Fruit fly (Drosophila melanogaster) whole organism, embryonic: Measurements from ENCODE around the gene Ddc.

Experiments used
- Awh ChIP-seq: fragments of 200-800 bp; sonication (Bioruptor generic); IDR thresholded peaks from 2 replicates; pipeline ENCODE4, ENCODE4 v1.3.6; 2022; ENCODE audit warnings: missing biosample characterization, missing genetic modification characterization
- B-H2 ChIP-seq: fragments of 200-800 bp; sonication (Bioruptor generic); optimal IDR thresholded peaks from 2 replicates; lab custom pipeline; 2018; ENCODE audit warnings: missing biosample characterization, mild to moderate bottlenecking, missing genetic modification characterization
- ERR ChIP-seq: fragments of 200-800 bp; sonication (Bioruptor generic); optimal IDR thresholded peaks from 2 replicates; lab custom pipeline; 2016; ENCODE audit warnings: missing biosample characterization, missing genetic modification characterization
- Elba2 ChIP-seq: fragments of 200-800 bp; sonication (Bioruptor generic); optimal IDR thresholded peaks from 3 replicates; lab custom pipeline; 2016; ENCODE audit warnings: missing biosample characterization, missing genetic modification characterization
- Ets65A ChIP-seq: fragments of 200-800 bp; sonication (Bioruptor generic); peaks from one replicate; lab custom pipeline; 2016; ENCODE audit warnings: missing biosample characterization, missing genetic modification characterization
- H2.0 ChIP-seq: fragments of 200-800 bp; sonication (Bioruptor generic); IDR thresholded peaks from 2 replicates; pipeline ENCODE4 v1.3.6; 2022; ENCODE audit warnings: missing biosample characterization, missing genetic modification characterization
- Xrp1 ChIP-seq: fragments of 200-800 bp; sonication (Bioruptor generic); IDR thresholded peaks from 2 replicates; pipeline ENCODE4 v1.3.6; 2022; ENCODE audit warnings: missing biosample characterization, missing genetic modification characterization
- dm ChIP-seq: fragments of 200-800 bp; sonication (Bioruptor generic); optimal IDR thresholded peaks from 3 replicates; lab custom pipeline; 2016; ENCODE audit warnings: missing biosample characterization, missing genetic modification characterization
- gro ChIP-seq: fragments of 200-800 bp; sonication (Bioruptor generic); optimal IDR thresholded peaks from 2 replicates; lab custom pipeline; 2016; ENCODE audit warnings: missing biosample characterization, missing genetic modification characterization
- hb ChIP-seq: fragments of 200-800 bp; sonication (Bioruptor generic); IDR thresholded peaks from 3 replicates; pipeline ENCODE4 v1.3.6; 2022; ENCODE audit warnings: missing biosample characterization, missing genetic modification characterization; ENCODE audit not compliant: partially characterized antibody
- ind ChIP-seq: fragments of 200-800 bp; sonication (Bioruptor generic); optimal IDR thresholded peaks from 3 replicates; lab custom pipeline; 2016; ENCODE audit warnings: missing biosample characterization, missing genetic modification characterization
- wdn ChIP-seq: fragments of 200-800 bp; sonication (Bioruptor generic); IDR thresholded peaks from 2 replicates; pipeline ENCODE4 v1.3.6; 2022; ENCODE audit warnings: missing biosample characterization, missing genetic modification characterization

- TF ChIP-seq Ets65A (GFP tag; lab: Kevin White, UChicago) (peak; percentile 93), Elba2 (GFP tag; lab: Kevin White, UChicago) (no peak), Awh (GFP tag; lab: Robert Waterston, UW) (no peak), B-H2 (GFP tag; lab: Kevin White, UChicago) (no peak), Xrp1 (peak; percentile 22; the same call in 1 of the 2 replicates), dm (GFP tag; lab: Kevin White, UChicago) (no peak), ind (GFP tag; lab: Kevin White, UChicago) (peak; percentile 39), gro (GFP tag; lab: Kevin White, UChicago) (peak; percentile 15), H2.0 (GFP tag; lab: Robert Waterston, UW) (peak; percentile 7; the same call in 1 of the 2 replicates), hb (GFP tag; lab: Robert Waterston, UW) (no peak), ERR (no peak), wdn (no peak)
Observed at dm6 chr2L:19120984-19121383, 878 bp upstream of the Ddc start.
